Fruit fly (Drosophila melanogaster) whole organism, embryonic: Measurements from ENCODE around the gene CG31077.

Experiments used
- Abd-B ChIP-seq: fragments of 200-800 bp; sonication (Bioruptor generic); optimal IDR thresholded peaks from 2 replicates; lab custom pipeline; 2018; ENCODE audit warnings: missing biosample characterization, mild to moderate bottlenecking, missing genetic modification characterization, moderate library complexity
- Aef1 ChIP-seq: fragments of 200-800 bp; sonication (Bioruptor generic); IDR thresholded peaks from 3 replicates; pipeline ENCODE4 v1.3.6; 2022; ENCODE audit warnings: missing biosample characterization, missing genetic modification characterization
- CG10321 ChIP-seq: fragments of 200-800 bp; sonication (Bioruptor generic); IDR thresholded peaks from 2 replicates; pipeline ENCODE4 v1.3.6; 2022; ENCODE audit warnings: missing biosample characterization, missing genetic modification characterization
- CG10543 ChIP-seq: fragments of 200-800 bp; sonication (Bioruptor generic); optimal IDR thresholded peaks from 3 replicates; lab custom pipeline; 2017; ENCODE audit warnings: missing biosample characterization, mild to moderate bottlenecking, missing genetic modification characterization, moderate library complexity
- CG1233 ChIP-seq: fragments of 200-800 bp; sonication (Bioruptor generic); optimal IDR thresholded peaks from 4 replicates; lab custom pipeline; 2018; ENCODE audit warnings: missing biosample characterization, mild to moderate bottlenecking, missing genetic modification characterization
- CG12391 ChIP-seq: fragments of 200-800 bp; sonication (Bioruptor generic); optimal IDR thresholded peaks from 3 replicates; lab custom pipeline; 2018; ENCODE audit warnings: missing biosample characterization, mild to moderate bottlenecking, missing genetic modification characterization, moderate library complexity
- CG13624 ChIP-seq: fragments of 200-800 bp; sonication (Bioruptor generic); optimal IDR thresholded peaks from 2 replicates; lab custom pipeline; 2016; ENCODE audit warnings: missing biosample characterization, missing genetic modification characterization
- CG13894 ChIP-seq: fragments of 200-800 bp; sonication (Bioruptor generic); optimal IDR thresholded peaks from 3 replicates; lab custom pipeline; 2018; ENCODE audit warnings: missing biosample characterization, mild to moderate bottlenecking, missing genetic modification characterization, moderate library complexity
- CG15011 ChIP-seq: fragments of 200-800 bp; sonication (Bioruptor generic); optimal IDR thresholded peaks from 3 replicates; lab custom pipeline; 2018; ENCODE audit warnings: missing biosample characterization, mild to moderate bottlenecking, missing genetic modification characterization
- CG15479 ChIP-seq: fragments of 200-800 bp; sonication (Bioruptor generic); optimal IDR thresholded peaks from 3 replicates; lab custom pipeline; 2019; ENCODE audit warnings: missing biosample characterization, mild to moderate bottlenecking, missing genetic modification characterization, moderate library complexity
- CG15601 ChIP-seq: fragments of 200-800 bp; sonication (Bioruptor generic); optimal IDR thresholded peaks from 3 replicates; lab custom pipeline; 2019; ENCODE audit warnings: missing biosample characterization, mild to moderate bottlenecking, missing genetic modification characterization, moderate library complexity
- CG1602 ChIP-seq: fragments of 200-800 bp; sonication (Bioruptor generic); optimal IDR thresholded peaks from 3 replicates; lab custom pipeline; 2016; ENCODE audit warnings: missing biosample characterization, missing genetic modification characterization
- CG1603 ChIP-seq: fragments of 200-800 bp; sonication (Bioruptor generic); optimal IDR thresholded peaks from 2 replicates; lab custom pipeline; 2019; ENCODE audit warnings: missing biosample characterization, mild to moderate bottlenecking, missing genetic modification characterization, moderate library complexity
- CG16813 ChIP-seq: fragments of 200-800 bp; sonication (Bioruptor generic); IDR thresholded peaks from 3 replicates; pipeline ENCODE4 v1.3.6; 2022; ENCODE audit warnings: missing biosample characterization, missing genetic modification characterization; ENCODE audit not compliant: partially characterized antibody
- CG16863 ChIP-seq: fragments of 200-800 bp; sonication (Bioruptor generic); optimal IDR thresholded peaks from 3 replicates; lab custom pipeline; 2016; ENCODE audit warnings: missing biosample characterization, missing genetic modification characterization
- CG18011 ChIP-seq: fragments of 200-800 bp; sonication (Bioruptor generic); optimal IDR thresholded peaks from 2 replicates; lab custom pipeline; 2017; ENCODE audit warnings: missing biosample characterization, missing genetic modification characterization, mild to moderate bottlenecking, moderate library complexity, missing genotype
- CG18262 ChIP-seq: fragments of 200-800 bp; optimal IDR thresholded peaks from 3 replicates; lab custom pipeline; 2019; ENCODE audit warnings: missing biosample characterization, mild to moderate bottlenecking, missing genetic modification characterization, moderate library complexity
- CG2129 ChIP-seq: fragments of 200-800 bp; sonication (Bioruptor generic); IDR thresholded peaks from 2 replicates; pipeline ENCODE4 v1.3.6; 2022; ENCODE audit warnings: missing biosample characterization, missing genetic modification characterization; ENCODE audit not compliant: partially characterized antibody
- CG2678 ChIP-seq: fragments of 200-800 bp; sonication (Bioruptor generic); optimal IDR thresholded peaks from 3 replicates; lab custom pipeline; 2019; ENCODE audit warnings: missing biosample characterization, mild to moderate bottlenecking, missing genetic modification characterization, moderate library complexity
- CG33213 ChIP-seq: fragments of 200-800 bp; sonication (Bioruptor generic); optimal IDR thresholded peaks from 3 replicates; lab custom pipeline; 2016; ENCODE audit warnings: missing biosample characterization, missing genetic modification characterization
- CG3995 ChIP-seq: fragments of 200-800 bp; sonication (Bioruptor generic); optimal IDR thresholded peaks from 3 replicates; lab custom pipeline; 2016; ENCODE audit warnings: missing biosample characterization, missing genetic modification characterization
- CG5245 ChIP-seq: fragments of 200-800 bp; sonication (Bioruptor generic); optimal IDR thresholded peaks from 3 replicates; lab custom pipeline; 2016; ENCODE audit warnings: missing biosample characterization, missing genetic modification characterization
- CG6254 ChIP-seq: fragments of 200-800 bp; sonication (Bioruptor generic); optimal IDR thresholded peaks from 3 replicates; lab custom pipeline; 2017; ENCODE audit warnings: mild to moderate bottlenecking, missing biosample characterization, missing genetic modification reagents, missing genetic modification characterization
- CG6689 ChIP-seq: fragments of 200-800 bp; sonication (Bioruptor generic); IDR thresholded peaks from 2 replicates; pipeline ENCODE4 v1.3.6; 2022; ENCODE audit warnings: missing biosample characterization, missing genetic modification characterization
- CG7745 ChIP-seq: fragments of 200-800 bp; sonication (Bioruptor generic); optimal IDR thresholded peaks from 2 replicates; lab custom pipeline; 2018; ENCODE audit warnings: missing biosample characterization, mild to moderate bottlenecking, missing genetic modification characterization, moderate library complexity
- CG7987 ChIP-seq: fragments of 200-800 bp; sonication (Bioruptor generic); optimal IDR thresholded peaks from 2 replicates; lab custom pipeline; 2018; ENCODE audit warnings: missing biosample characterization, mild to moderate bottlenecking, missing genetic modification characterization, moderate library complexity
- CG8089 ChIP-seq: fragments of 200-800 bp; sonication (Bioruptor generic); optimal IDR thresholded peaks from 3 replicates; lab custom pipeline; 2016; ENCODE audit warnings: missing biosample characterization, missing genetic modification characterization
- CHES-1-like ChIP-seq: fragments of 200-800 bp; sonication (Bioruptor generic); optimal IDR thresholded peaks from 2 replicates; lab custom pipeline; 2016; ENCODE audit warnings: missing biosample characterization, missing genetic modification characterization
- CrebB ChIP-seq: fragments of 200-800 bp; sonication (Bioruptor generic); optimal IDR thresholded peaks from 3 replicates; lab custom pipeline; 2018; ENCODE audit warnings: missing biosample characterization, mild to moderate bottlenecking, missing genetic modification characterization
- D19A ChIP-seq: fragments of 200-800 bp; optimal IDR thresholded peaks from 3 replicates; lab custom pipeline; 2019; ENCODE audit warnings: missing biosample characterization, mild to moderate bottlenecking, missing genetic modification characterization, moderate library complexity
- D19B ChIP-seq: fragments of 200-800 bp; sonication (Bioruptor generic); optimal IDR thresholded peaks from 2 replicates; lab custom pipeline; 2017; ENCODE audit warnings: missing biosample characterization, mild to moderate bottlenecking, missing genetic modification characterization
- Elba2 ChIP-seq: fragments of 200-800 bp; sonication (Bioruptor generic); optimal IDR thresholded peaks from 3 replicates; lab custom pipeline; 2016; ENCODE audit warnings: missing biosample characterization, missing genetic modification characterization
- Nf-YB ChIP-seq: fragments of 200-800 bp; sonication (Bioruptor generic); optimal IDR thresholded peaks from 3 replicates; lab custom pipeline; 2019; ENCODE audit warnings: missing biosample characterization, mild to moderate bottlenecking, missing genetic modification characterization, moderate library complexity
- Six4 ChIP-seq: fragments of 200-800 bp; sonication (Bioruptor generic); optimal IDR thresholded peaks from 2 replicates; lab custom pipeline; 2016; ENCODE audit warnings: missing biosample characterization, missing genetic modification characterization
- Xrp1 ChIP-seq: fragments of 200-800 bp; sonication (Bioruptor generic); IDR thresholded peaks from 2 replicates; pipeline ENCODE4 v1.3.6; 2022; ENCODE audit warnings: missing biosample characterization, missing genetic modification characterization
- bab2 ChIP-seq: fragments of 200-800 bp; sonication (Bioruptor generic); optimal IDR thresholded peaks from 2 replicates; lab custom pipeline; 2016; ENCODE audit warnings: missing biosample characterization, missing genetic modification characterization
- emc ChIP-seq: fragments of 200-800 bp; sonication (Bioruptor generic); optimal IDR thresholded peaks from 2 replicates; lab custom pipeline; 2016; ENCODE audit warnings: missing biosample characterization, missing genetic modification characterization
- ewg ChIP-seq: fragments of 200-800 bp; sonication (Bioruptor generic); optimal IDR thresholded peaks from 3 replicates; lab custom pipeline; 2017; ENCODE audit warnings: mild to moderate bottlenecking, missing biosample characterization, missing genetic modification reagents, missing genetic modification characterization
- gsb ChIP-seq: fragments of 200-800 bp; sonication (Bioruptor generic); IDR thresholded peaks from 2 replicates; pipeline ENCODE4 v1.3.6; 2022; ENCODE audit warnings: missing biosample characterization, missing genetic modification characterization
- ind ChIP-seq: fragments of 200-800 bp; sonication (Bioruptor generic); optimal IDR thresholded peaks from 3 replicates; lab custom pipeline; 2016; ENCODE audit warnings: missing biosample characterization, missing genetic modification characterization
- jigr1 ChIP-seq: fragments of 200-800 bp; sonication (Bioruptor generic); IDR thresholded peaks from 3 replicates; pipeline ENCODE4 v1.3.6; 2022; ENCODE audit warnings: missing biosample characterization, missing genetic modification characterization
- jing ChIP-seq: fragments of 200-800 bp; sonication (Bioruptor generic); optimal IDR thresholded peaks from 2 replicates; lab custom pipeline; 2018; ENCODE audit warnings: missing biosample characterization, mild to moderate bottlenecking, missing genetic modification characterization
- lab ChIP-seq: fragments of 200-800 bp; sonication (Bioruptor generic); optimal IDR thresholded peaks from 3 replicates; lab custom pipeline; 2017; ENCODE audit warnings: missing biosample characterization, missing genetic modification characterization, mild to moderate bottlenecking, moderate library complexity, missing genetic modification reagents
- lola ChIP-seq, 3 experiments: fragments of >200 bp in 2 of 3; fragments of 200-800 bp in 1 of 3; sonication (Bioruptor generic) in 1 of 3; optimal IDR thresholded peaks; 2 replicates each; lab custom pipeline; 2017 to 2019; ENCODE audit warnings: missing biosample characterization in 3 of 3, missing genetic modification characterization in 3 of 3, mild to moderate bottlenecking in 1 of 3, moderate library complexity in 1 of 3
- p53 ChIP-seq: fragments of 200-800 bp; sonication (Bioruptor generic); optimal IDR thresholded peaks from 2 replicates; lab custom pipeline; 2016; ENCODE audit warnings: missing biosample characterization, missing genetic modification characterization
- pfk ChIP-seq: fragments of 200-800 bp; sonication (Bioruptor generic); optimal IDR thresholded peaks from 2 replicates; lab custom pipeline; 2018; ENCODE audit warnings: missing biosample characterization, mild to moderate bottlenecking, missing genetic modification characterization, moderate library complexity
- sima ChIP-seq: fragments of 200-800 bp; sonication (Bioruptor generic); optimal IDR thresholded peaks from 2 replicates; lab custom pipeline; 2016; ENCODE audit warnings: missing biosample characterization, missing genetic modification characterization
- slou ChIP-seq: fragments of 200-800 bp; sonication (Bioruptor generic); optimal IDR thresholded peaks from 3 replicates; lab custom pipeline; 2016; ENCODE audit warnings: missing biosample characterization, missing genetic modification characterization
- tio ChIP-seq: fragments of 200-800 bp; sonication (Bioruptor generic); optimal IDR thresholded peaks from 2 replicates; lab custom pipeline; 2017; ENCODE audit warnings: missing biosample characterization, missing genetic modification characterization, inconsistent platforms
- tll ChIP-seq, 2 experiments: fragments of 200-800 bp in 1 of 2; fragments of >200 bp in 1 of 2; sonication (Bioruptor generic) in 1 of 2; optimal IDR thresholded peaks; 2 replicates each; lab custom pipeline; 2017 to 2019; ENCODE audit warnings: missing biosample characterization in 2 of 2, missing genetic modification characterization in 2 of 2, mild to moderate bottlenecking in 1 of 2, moderate library complexity in 1 of 2

The CG31077 gene

DNA sequence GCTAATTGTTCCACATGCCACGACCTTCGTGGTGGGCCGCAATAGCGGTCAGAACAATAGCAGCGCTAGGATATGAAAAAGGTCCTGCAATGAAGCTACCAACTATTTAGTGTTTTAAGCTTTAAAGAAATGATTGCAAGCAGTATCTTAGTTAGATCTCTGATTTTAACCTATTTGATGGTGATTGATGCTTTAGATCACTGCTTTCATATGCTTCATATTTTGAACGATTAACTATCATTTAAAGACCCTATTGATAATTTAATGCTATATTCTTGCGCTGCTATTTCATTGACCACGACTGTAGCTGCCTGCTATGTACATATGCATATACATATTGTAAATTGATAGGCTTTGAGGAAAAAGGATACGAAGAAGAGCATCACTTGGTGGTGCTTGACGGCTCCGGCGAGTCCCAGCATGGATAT, 35.8 kb upstream of the CG31077 start (continued):
- TF ChIP-seq lab (GFP tag; lab: Kevin White, UChicago) (peak; percentile 90), ewg (peak; percentile 10), CG8089 (no peak), D19A (tag; lab: Kevin White, UChicago) (peak; percentile 67), CG2129 (no peak), CG7987 (GFP tag; lab: Kevin White, UChicago) (peak; percentile 55), CG6689 (GFP tag; lab: Robert Waterston, UW) (peak; percentile 78), CG13894 (peak; percentile 19), CG3995 (GFP tag; lab: Kevin White, UChicago) (no peak), Xrp1 (GFP tag; lab: Robert Waterston, UW) (peak; percentile 82), jing (peak; percentile 0), CG16863 (GFP tag; lab: Kevin White, UChicago) (no peak), CG12391 (tag; lab: Kevin White, UChicago) (peak; percentile 32), Six4 (GFP tag; lab: Kevin White, UChicago) (peak; percentile 70), bab2 (GFP tag; lab: Kevin White, UChicago) (peak; percentile 86), Elba2 (no peak), CG15601 (peak; percentile 8), CG10543 (GFP tag; lab: Kevin White, UChicago) (peak; percentile 48), CG18262 (tag; lab: Kevin White, UChicago) (peak; percentile 78), sima (peak; percentile 66), Abd-B (peak; percentile 79), CG1602 (peak; percentile 20), D19B (peak; percentile 39), jigr1 (no peak), ind (peak; percentile 80), tll (GFP tag; optimal IDR thresholded peaks at IDR 0.05; lab: Kevin White, UChicago) (no peak), CG33213 (GFP tag; lab: Kevin White, UChicago) (peak; percentile 81), slou (GFP tag; lab: Kevin White, UChicago) (peak; percentile 48), CG7745 (tag; lab: Kevin White, UChicago) (no peak), CG5245 (GFP tag; lab: Kevin White, UChicago) (peak; percentile 79), CG2678 (peak; percentile 49), CG18011 (peak; percentile 49), CrebB (tag; lab: Kevin White, UChicago) (no peak), gsb (no peak), CG6254 (GFP tag; lab: Kevin White, UChicago) (peak; percentile 71), Aef1 (GFP tag; lab: Robert Waterston, UW) (peak; percentile 59; the same call in 2 of the 3 replicates), CG16813 (no peak), CG1233 (peak; percentile 78), CG10321 (GFP tag; lab: Robert Waterston, UW) (no peak), CHES-1-like (GFP tag; lab: Kevin White, UChicago) (peak; percentile 34), Nf-YB (no peak), CG1603 (tag; lab: Kevin White, UChicago) (peak; percentile 65), CG15479 (no peak), emc (GFP tag; lab: Kevin White, UChicago) (peak; percentile 2), lola (GFP tag; optimal IDR thresholded peaks at IDR 0.05; lab: Kevin White, UChicago) (peak in 1 of 3 experiments; percentile 16), CG13624 (peak; percentile 87), pfk (GFP tag; lab: Kevin White, UChicago) (no peak), CG15011 (GFP tag; lab: Kevin White, UChicago) (peak; percentile 76), tio (GFP tag; lab: Kevin White, UChicago) (peak; percentile 45), p53 (GFP tag; lab: Kevin White, UChicago) (peak; percentile 31)
